Worm (Caenorhabditis elegans) whole organism, mixed stage, embryonic: ENCODE results near the gene Y60A3A.21.
A peak's percentile ranks its signal among the peaks of the same experiment; 100 is the strongest.

Experiments
- M03D4.4 ChIP-seq: sonication (generic microtip); optimal IDR thresholded peaks from 2 replicates; lab custom pipeline; 2017; ENCODE audit warnings: mild to moderate bottlenecking, missing genetic modification characterization, missing compliant biosample characterization
- bed-3 ChIP-seq: fragments of 200-800 bp; sonication (Bioruptor generic); optimal IDR thresholded peaks from 3 replicates; lab custom pipeline; 2018; ENCODE audit warnings: mild to moderate bottlenecking, missing genetic modification characterization, moderate library complexity, missing compliant biosample characterization
- blmp-1 ChIP-seq: fragments of 150-350 bp; optimal IDR thresholded peaks from 2 replicates; lab custom pipeline; 2014; ENCODE audit warnings: missing biosample characterization, missing genetic modification characterization
- ceh-39 ChIP-seq: fragments of 150-350 bp; optimal IDR thresholded peaks from 2 replicates; lab custom pipeline; 2014; ENCODE audit warnings: missing biosample characterization, missing genetic modification characterization
- ceh-43 ChIP-seq: fragments of 200-800 bp; sonication (Bioruptor generic); optimal IDR thresholded peaks from 2 replicates; lab custom pipeline; 2018; ENCODE audit warnings: mild to moderate bottlenecking, missing genetic modification characterization, moderate library complexity, missing compliant biosample characterization
- ceh-83 ChIP-seq: fragments of 200-800 bp; sonication (Bioruptor generic); optimal IDR thresholded peaks from 2 replicates; lab custom pipeline; 2018; ENCODE audit warnings: mild to moderate bottlenecking, missing genetic modification characterization, missing compliant biosample characterization
- ces-1 ChIP-seq: fragments of 150-350 bp; optimal IDR thresholded peaks from 2 replicates; lab custom pipeline; 2014; ENCODE audit warnings: missing biosample characterization, missing genetic modification reagents, missing genetic modification characterization
- cnd-1 ChIP-seq: fragments of 200-800 bp; sonication (Bioruptor generic); optimal IDR thresholded peaks from 2 replicates; lab custom pipeline; 2018; ENCODE audit warnings: mild to moderate bottlenecking, missing genetic modification characterization, missing compliant biosample characterization
- drap-1 ChIP-seq: fragments of 200-800 bp; sonication (Bioruptor generic); optimal IDR thresholded peaks from 3 replicates; lab custom pipeline; 2018; ENCODE audit warnings: mild to moderate bottlenecking, missing genetic modification characterization, missing compliant biosample characterization
- elt-1 ChIP-seq: sonication (generic microtip); optimal IDR thresholded peaks from 2 replicates; lab custom pipeline; 2017; ENCODE audit warnings: missing genetic modification characterization, mild to moderate bottlenecking, missing compliant biosample characterization, antibody characterized with exemption, moderate library complexity, borderline replicate concordance; ENCODE audit not compliant: insufficient read depth
- elt-3 ChIP-seq: fragments of 150-350 bp; optimal IDR thresholded peaks from 2 replicates; lab custom pipeline; 2014; ENCODE audit warnings: missing biosample characterization, missing genetic modification characterization
- flh-1 ChIP-seq: fragments of 200-800 bp; sonication (Bioruptor generic); optimal IDR thresholded peaks from 2 replicates; lab custom pipeline; 2018; ENCODE audit warnings: mild to moderate bottlenecking, missing genetic modification characterization, moderate library complexity, missing compliant biosample characterization
- ham-2 ChIP-seq: fragments of 200-800 bp; sonication (Bioruptor generic); optimal IDR thresholded peaks from 2 replicates; lab custom pipeline; 2018; ENCODE audit warnings: mild to moderate bottlenecking, missing genetic modification characterization, missing compliant biosample characterization
- hlh-1 ChIP-seq: fragments of 150-350 bp; optimal IDR thresholded peaks from 2 replicates; lab custom pipeline; 2014; ENCODE audit warnings: missing biosample characterization, missing genetic modification reagents, missing genetic modification characterization
- lin-13 ChIP-seq: fragments of 150-350 bp; optimal IDR thresholded peaks from 2 replicates; lab custom pipeline; 2014; ENCODE audit warnings: missing biosample characterization, missing genetic modification characterization
- lin-32 ChIP-seq: fragments of 200-800 bp; sonication (Bioruptor generic); optimal IDR thresholded peaks from 2 replicates; lab custom pipeline; 2018; ENCODE audit warnings: mild to moderate bottlenecking, missing genetic modification characterization, missing compliant biosample characterization
- lsy-2 ChIP-seq: fragments of 150-350 bp; optimal IDR thresholded peaks from 2 replicates; lab custom pipeline; 2014; ENCODE audit warnings: missing biosample characterization, missing genetic modification characterization
- mab-5 ChIP-seq: fragments of 150-350 bp; optimal IDR thresholded peaks from 2 replicates; lab custom pipeline; 2014; ENCODE audit warnings: missing biosample characterization, missing genetic modification characterization
- mep-1 ChIP-seq: fragments of 150-350 bp; optimal IDR thresholded peaks from 2 replicates; lab custom pipeline; 2017; ENCODE audit warnings: missing biosample characterization, missing genetic modification reagents, missing genetic modification characterization, inconsistent platforms
- mls-2 ChIP-seq: sonication (generic microtip); optimal IDR thresholded peaks from 2 replicates; lab custom pipeline; 2016; ENCODE audit warnings: mild to moderate bottlenecking, missing genetic modification characterization, moderate library complexity, missing compliant biosample characterization
- nhr-12 ChIP-seq: fragments of 150-350 bp; optimal IDR thresholded peaks from 2 replicates; lab custom pipeline; 2014; ENCODE audit warnings: missing biosample characterization, missing genetic modification characterization
- nhr-2 ChIP-seq: fragments of 150-350 bp; optimal IDR thresholded peaks from 2 replicates; lab custom pipeline; 2014; ENCODE audit warnings: missing biosample characterization, missing genetic modification characterization
- nhr-237 ChIP-seq: fragments of 150-350 bp; optimal IDR thresholded peaks from 2 replicates; lab custom pipeline; 2014; ENCODE audit warnings: missing biosample characterization, missing genetic modification characterization
- nhr-28 ChIP-seq: fragments of 150-350 bp; optimal IDR thresholded peaks from 2 replicates; lab custom pipeline; 2014; ENCODE audit warnings: missing biosample characterization, missing genetic modification characterization
- pha-4 ChIP-seq: fragments of 150-350 bp; optimal IDR thresholded peaks from 2 replicates; lab custom pipeline; 2018; ENCODE audit warnings: missing biosample characterization, missing genetic modification reagents, missing genetic modification characterization
- sem-2 ChIP-seq: fragments of 200-800 bp; sonication (Bioruptor generic); optimal IDR thresholded peaks from 2 replicates; lab custom pipeline; 2018; ENCODE audit warnings: mild to moderate bottlenecking, missing genetic modification characterization, missing compliant biosample characterization
- snpc-4 ChIP-seq: fragments of 150-350 bp; optimal IDR thresholded peaks from 2 replicates; lab custom pipeline; 2014; ENCODE audit warnings: missing biosample characterization, missing genetic modification characterization
- sptf-1 ChIP-seq: sonication (generic microtip); optimal IDR thresholded peaks from 2 replicates; lab custom pipeline; 2017; ENCODE audit warnings: mild to moderate bottlenecking, missing genetic modification characterization, moderate library complexity, missing compliant biosample characterization
- tbx-8 ChIP-seq: fragments of 200-800 bp; sonication (Bioruptor generic); optimal IDR thresholded peaks from 2 replicates; lab custom pipeline; 2018; ENCODE audit warnings: mild to moderate bottlenecking, missing genetic modification characterization, moderate library complexity, missing compliant biosample characterization
- unc-120 ChIP-seq: sonication (generic microtip); optimal IDR thresholded peaks from 2 replicates; lab custom pipeline; 2017; ENCODE audit warnings: missing genetic modification characterization, missing compliant biosample characterization; ENCODE audit not compliant: poor library complexity, severe bottlenecking
- unc-62 ChIP-seq: fragments of 150-350 bp; optimal IDR thresholded peaks from 2 replicates; lab custom pipeline; 2014; ENCODE audit warnings: missing biosample characterization, missing genetic modification reagents, missing genetic modification characterization
- zip-8 ChIP-seq: fragments of 150-350 bp; optimal IDR thresholded peaks from 2 replicates; lab custom pipeline; 2014; ENCODE audit warnings: missing biosample characterization, missing genetic modification characterization

The Y60A3A.21 gene

ce11 chrV:19997481-19997880 lies 14.3 kb upstream of the Y60A3A.21 start:
- no peak for TF ChIP-seq blmp-1 (tag; lab: Kevin White, UChicago)
- TF ChIP-seq ceh-39 (tag; lab: Kevin White, UChicago), result no peak

ce11 chrV:19998203-19998836 lies 13.4 kb upstream of the Y60A3A.21 start:
- TF ChIP-seq ham-2 (GFP tag; lab: Kevin White, UChicago) (peak; percentile 62), nhr-237 (tag; lab: Kevin White, UChicago) (no peak)

ce11 chrV:19999100-19999499 lies 12.7 kb upstream of the Y60A3A.21 start:
- TF ChIP-seq snpc-4 (tag; lab: Kevin White, UChicago) (no peak), lin-32 (GFP tag; lab: Kevin White, UChicago) (no peak), sptf-1 (no peak), elt-3 (no peak), hlh-1 (no peak), elt-1 (tag; lab: Kevin White, UChicago) (no peak)

ce11 chrV:19999789-20000188 lies 12.0 kb upstream of the Y60A3A.21 start:
- TF ChIP-seq ceh-43 (GFP tag; lab: Kevin White, UChicago), result no peak
- TF ChIP-seq nhr-12 (tag; lab: Kevin White, UChicago), result no peak
- no peak for TF ChIP-seq nhr-237 (tag; lab: Kevin White, UChicago)
- TF ChIP-seq sem-2 (GFP tag; lab: Kevin White, UChicago), result no peak
- TF ChIP-seq snpc-4 (tag; lab: Kevin White, UChicago), result no peak
- TF ChIP-seq unc-120 (tag; lab: Kevin White, UChicago), result no peak
- no peak for TF ChIP-seq flh-1

ce11 chrV:20000639-20001038 lies 11.1 kb upstream of the Y60A3A.21 start:
- TF ChIP-seq ceh-83 (GFP tag; lab: Kevin White, UChicago), result no peak
- TF ChIP-seq snpc-4 (tag; lab: Kevin White, UChicago), result no peak
- TF ChIP-seq cnd-1 (tag; lab: Kevin White, UChicago), result no peak
- no peak for TF ChIP-seq ceh-39 (tag; lab: Kevin White, UChicago)
- TF ChIP-seq sptf-1, result no peak

ce11 chrV:20002194-20002593 lies 9.6 kb upstream of the Y60A3A.21 start:
- TF ChIP-seq sptf-1, result peak; percentile 3
- TF ChIP-seq hlh-1, result no peak
- no peak for TF ChIP-seq bed-3
- TF ChIP-seq drap-1 (GFP tag; lab: Kevin White, UChicago), result no peak

ce11 chrV:20004385-20004784 lies 7.4 kb upstream of the Y60A3A.21 start, which contains the start of gene unc-51:
TSS of gene unc-51 (minus strand) at chrV:20004485.
- TF ChIP-seq lin-13 (tag; lab: Kevin White, UChicago) (no peak), M03D4.4 (no peak), nhr-12 (tag; lab: Kevin White, UChicago) (no peak), elt-3 (no peak)

ce11 chrV:20005724-20006132 lies 6.0 kb upstream of the Y60A3A.21 start:
- TF ChIP-seq nhr-237 (tag; lab: Kevin White, UChicago) (peak; percentile 19), drap-1 (GFP tag; lab: Kevin White, UChicago) (peak; percentile 85), blmp-1 (tag; lab: Kevin White, UChicago) (no peak), mls-2 (tag; lab: Kevin White, UChicago) (no peak), sptf-1 (no peak), unc-62 (peak; percentile 44), mab-5 (tag; lab: Kevin White, UChicago) (no peak), nhr-28 (tag; lab: Kevin White, UChicago) (no peak), bed-3 (no peak), nhr-2 (tag; lab: Kevin White, UChicago) (no peak), pha-4 (tag; lab: Kevin White, UChicago) (peak; percentile 62), zip-8 (tag; lab: Kevin White, UChicago) (no peak), lin-32 (GFP tag; lab: Kevin White, UChicago) (peak; percentile 11), flh-1 (no peak), hlh-1 (peak; percentile 84), ceh-43 (GFP tag; lab: Kevin White, UChicago) (no peak), elt-1 (tag; lab: Kevin White, UChicago) (no peak), cnd-1 (tag; lab: Kevin White, UChicago) (peak; percentile 0), ceh-83 (GFP tag; lab: Kevin White, UChicago) (peak; percentile 8), lsy-2 (peak; percentile 18), ces-1 (GFP tag; lab: Kevin White, UChicago) (peak; percentile 57), ham-2 (GFP tag; lab: Kevin White, UChicago) (peak; percentile 92), nhr-12 (tag; lab: Kevin White, UChicago) (no peak), mep-1 (tag; lab: Kevin White, UChicago) (peak; percentile 50), sem-2 (GFP tag; lab: Kevin White, UChicago) (no peak), unc-120 (tag; lab: Kevin White, UChicago) (peak; percentile 83), tbx-8 (no peak), ceh-39 (tag; lab: Kevin White, UChicago) (peak; percentile 15), snpc-4 (tag; lab: Kevin White, UChicago) (no peak), M03D4.4 (no peak)
